Worm (Caenorhabditis elegans): ENCODE measurements around the gene F09B9.4.

F09B9.4 gene

ce11 chrX:10172004-10172584, 11.7 kb downstream of the F09B9.4 start, which contains the start of gene C07A4.2:
Gene C07A4.2, plus strand, starts transcription at chrX:10172198.
- TF ChIP-seq lin-32 (GFP tag; optimal IDR thresholded peaks at IDR 0.05) = no peak
- TF ChIP-seq lsy-2 (tag; optimal IDR thresholded peaks at IDR 0.05) = no peak
- no peak for TF ChIP-seq blmp-1 (tag; optimal IDR thresholded peaks at IDR 0.05)
- TF ChIP-seq pha-4 (tag; optimal IDR thresholded peaks at IDR 0.05) = no peak
- no peak for TF ChIP-seq bed-3 (GFP tag; optimal IDR thresholded peaks at IDR 0.05)
- TF ChIP-seq hlh-1 (tag; optimal IDR thresholded peaks at IDR 0.05) = no peak
- TF ChIP-seq mls-2 (tag; optimal IDR thresholded peaks at IDR 0.05) = no peak
- TF ChIP-seq sptf-1 (tag; optimal IDR thresholded peaks at IDR 0.05) = no peak
- no peak for TF ChIP-seq zip-8 (tag; optimal IDR thresholded peaks at IDR 0.05)

- no peak for TF ChIP-seq cnd-1 (tag; optimal IDR thresholded peaks at IDR 0.05)
- no peak for TF ChIP-seq lsy-2 (tag; optimal IDR thresholded peaks at IDR 0.05)
- no peak for TF ChIP-seq zip-8 (tag; optimal IDR thresholded peaks at IDR 0.05)
- TF ChIP-seq sem-2 (GFP tag; optimal IDR thresholded peaks at IDR 0.05) = no peak
- no peak for TF ChIP-seq drap-1 (GFP tag; optimal IDR thresholded peaks at IDR 0.05)
- no peak for TF ChIP-seq mep-1 (tag; optimal IDR thresholded peaks at IDR 0.05)
- no peak for TF ChIP-seq ceh-39 (tag; optimal IDR thresholded peaks at IDR 0.05)
- no peak for TF ChIP-seq M03D4.4 (tag; optimal IDR thresholded peaks at IDR 0.05)
- no peak for TF ChIP-seq tbx-8 (GFP tag; optimal IDR thresholded peaks at IDR 0.05)
- TF ChIP-seq blmp-1 (tag; optimal IDR thresholded peaks at IDR 0.05) = no peak
- TF ChIP-seq unc-39 (tag; optimal IDR thresholded peaks at IDR 0.05) = no peak
Measured at ce11 chrX:10174683-10175082, 14.3 kb downstream of the F09B9.4 start, which contains the start of gene C07A4.3. Gene C07A4.3, plus strand, starts transcription at chrX:10174983.

ce11 chrX:10176295-10176694, 15.9 kb downstream of the F09B9.4 start, which contains the start of gene ncs-4:
Gene ncs-4, plus strand, starts transcription at chrX:10176521.
- TF ChIP-seq unc-120 (tag; optimal IDR thresholded peaks at IDR 0.05; ENCODE audit: poor library complexity, severe bottlenecking) (peak; percentile 52), bed-3 (GFP tag; optimal IDR thresholded peaks at IDR 0.05) (no peak), unc-62 (GFP tag; optimal IDR thresholded peaks at IDR 0.05) (peak; percentile 31)

DNA sequence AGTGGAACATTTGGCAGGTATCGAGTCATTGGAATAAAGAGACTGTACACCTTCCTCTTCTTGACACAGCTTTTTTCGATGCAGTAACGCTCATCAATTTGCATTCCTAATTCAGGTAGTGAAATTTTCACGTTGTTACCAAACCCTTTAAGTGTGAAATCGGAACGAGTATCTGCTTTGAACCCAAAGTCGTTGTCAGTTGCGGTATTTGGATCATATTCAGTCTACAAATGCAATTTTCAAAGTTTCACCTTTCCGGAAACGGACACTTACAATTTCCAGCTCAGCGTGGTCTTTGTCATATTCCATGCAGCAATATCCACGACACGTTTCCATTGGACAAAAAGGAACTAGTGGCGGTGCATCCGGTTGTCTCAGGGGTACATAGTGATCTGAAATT, 22.2 kb downstream of the F09B9.4 start:
- TF ChIP-seq snpc-4 (tag; optimal IDR thresholded peaks at IDR 0.05) = no peak
- TF ChIP-seq pha-4 (tag; optimal IDR thresholded peaks at IDR 0.05) = no peak
- no peak for TF ChIP-seq nhr-237 (tag; optimal IDR thresholded peaks at IDR 0.05)
- no peak for TF ChIP-seq drap-1 (GFP tag; optimal IDR thresholded peaks at IDR 0.05)
- TF ChIP-seq hlh-1 (tag; optimal IDR thresholded peaks at IDR 0.05) = no peak
- TF ChIP-seq ces-1 (GFP tag; optimal IDR thresholded peaks at IDR 0.05) = no peak
- TF ChIP-seq bed-3 (GFP tag; optimal IDR thresholded peaks at IDR 0.05) = no peak
- no peak for TF ChIP-seq nhr-28 (tag; optimal IDR thresholded peaks at IDR 0.05)
- no peak for TF ChIP-seq sptf-1 (tag; optimal IDR thresholded peaks at IDR 0.05)
- no peak for TF ChIP-seq blmp-1 (tag; optimal IDR thresholded peaks at IDR 0.05)
- no peak for TF ChIP-seq unc-62 (GFP tag; optimal IDR thresholded peaks at IDR 0.05)
- TF ChIP-seq lsy-2 (tag; optimal IDR thresholded peaks at IDR 0.05) = no peak
- TF ChIP-seq nhr-12 (tag; optimal IDR thresholded peaks at IDR 0.05) = no peak
- no peak for TF ChIP-seq flh-1 (GFP tag; optimal IDR thresholded peaks at IDR 0.05)
- TF ChIP-seq ztf-11 (tag; optimal IDR thresholded peaks at IDR 0.05) = no peak
- no peak for TF ChIP-seq tbx-8 (GFP tag; optimal IDR thresholded peaks at IDR 0.05)
- no peak for TF ChIP-seq nhr-76 (tag; optimal IDR thresholded peaks at IDR 0.05)
- no peak for TF ChIP-seq lin-13 (tag; optimal IDR thresholded peaks at IDR 0.05)
- TF ChIP-seq mab-5 (tag; optimal IDR thresholded peaks at IDR 0.05) = no peak

DNA sequence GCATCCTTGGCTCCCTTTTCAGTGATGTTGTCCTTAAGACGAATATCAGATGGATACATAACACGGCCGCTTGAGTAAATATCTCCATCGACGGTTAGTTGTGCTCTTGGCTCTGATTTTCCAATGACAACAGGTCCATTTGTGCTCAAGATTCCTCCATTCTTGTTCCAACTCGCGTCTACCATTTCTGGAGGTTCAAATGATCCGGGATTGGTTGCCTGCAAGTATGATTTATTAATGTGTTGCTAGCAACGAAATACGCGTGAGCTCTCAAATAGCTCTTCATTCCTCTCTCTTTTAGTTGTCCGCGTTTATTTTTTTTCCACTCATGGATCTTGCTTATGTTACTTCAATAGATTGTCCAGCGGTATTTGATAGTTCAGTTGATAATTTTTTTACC, 23.3 kb downstream of the F09B9.4 start, which contains the start of gene arrd-28:
arrd-28 (plus strand) TSS at position 301 of the 400 bp plus-strand sequence.
- TF ChIP-seq sptf-1 (tag; optimal IDR thresholded peaks at IDR 0.05) (no peak), nhr-237 (tag; optimal IDR thresholded peaks at IDR 0.05) (no peak), ces-1 (GFP tag; optimal IDR thresholded peaks at IDR 0.05) (no peak), mep-1 (tag; optimal IDR thresholded peaks at IDR 0.05) (no peak), pha-4 (tag; optimal IDR thresholded peaks at IDR 0.05) (no peak), snpc-4 (tag; optimal IDR thresholded peaks at IDR 0.05) (no peak), ceh-39 (tag; optimal IDR thresholded peaks at IDR 0.05) (no peak), lin-32 (GFP tag; optimal IDR thresholded peaks at IDR 0.05) (no peak), ceh-83 (GFP tag; optimal IDR thresholded peaks at IDR 0.05) (no peak), unc-62 (GFP tag; optimal IDR thresholded peaks at IDR 0.05) (no peak)
